Worm (Caenorhabditis elegans): ENCODE data around the gene R07G3.8.

- no peak for TF ChIP-seq let-526 (GFP tag; IDR thresholded peaks at IDR 0.05)
- no peak for TF ChIP-seq hlh-12 (tag; optimal IDR thresholded peaks at IDR 0.05)
These were observed 46.2 kb downstream of the R07G3.8 start, which contains the start of gene F35D2.2 for ce11 chrII:7574143-7574542.

Measured in whole organism, young adult.